Worm (Caenorhabditis elegans) whole organism, L2 larva: Measurements from ENCODE around the gene wdr-83.

Experiments
- alr-1 ChIP-seq: fragments of 150-350 bp; optimal IDR thresholded peaks from 2 replicates; lab custom pipeline; 2014; ENCODE audit warnings: missing biosample characterization, missing genetic modification characterization
- elt-1 ChIP-seq: fragments of 150-350 bp; optimal IDR thresholded peaks from 2 replicates; lab custom pipeline; 2014; ENCODE audit warnings: missing biosample characterization, missing genetic modification characterization
- lsy-2 ChIP-seq, 2 experiments: fragments of 150-350 bp in 1 of 2; sonication (generic microtip) in 1 of 2; optimal IDR thresholded peaks; 2 replicates each; lab custom pipeline; 2014 to 2017; ENCODE audit warnings: missing biosample characterization in 2 of 2, missing genetic modification characterization in 2 of 2
- mdl-1 ChIP-seq, 2 experiments: fragments of 150-350 bp in 1 of 2; sonication (generic microtip) in 1 of 2; optimal IDR thresholded peaks; 2 replicates each; lab custom pipeline; 2017; ENCODE audit warnings: missing biosample characterization in 2 of 2, missing genetic modification characterization in 2 of 2
- ztf-11 ChIP-seq: sonication (generic microtip); optimal IDR thresholded peaks from 2 replicates; lab custom pipeline; 2017; ENCODE audit warnings: missing biosample characterization, missing genetic modification characterization

ce11 chrII:5003660-5004059 lies 27.9 kb downstream of the wdr-83 start, which contains the start of gene F59A6.10:
- TF ChIP-seq elt-1 (tag; lab: Kevin White, UChicago): no peak
- no peak for TF ChIP-seq lsy-2 (tag; optimal IDR thresholded peaks at IDR 0.05; lab: Kevin White, UChicago)
- no peak for TF ChIP-seq ztf-11
- no peak for TF ChIP-seq mdl-1 (tag; optimal IDR thresholded peaks at IDR 0.05; lab: Kevin White, UChicago)
- TF ChIP-seq alr-1: no peak
